Worm (Caenorhabditis elegans) whole organism, midembryonic: Measurements from ENCODE around the gene gst-44.

Experiments used
- T22C8.4 ChIP-seq: fragments of 200-800 bp; sonication (Bioruptor generic); IDR thresholded peaks from 2 replicates; pipeline ENCODE4 v1.3.6; 2022; ENCODE audit warnings: missing genetic modification characterization, missing compliant biosample characterization
- cog-1 ChIP-seq: sonication (generic microtip); optimal IDR thresholded peaks from 2 replicates; lab custom pipeline; 2016; ENCODE audit warnings: missing genetic modification characterization, missing compliant biosample characterization
- flt-1 ChIP-seq: fragments of 200-800 bp; sonication (Bioruptor generic); IDR thresholded peaks from 2 replicates; pipeline ENCODE4 v1.3.6; 2022; ENCODE audit warnings: missing genetic modification characterization, missing compliant biosample characterization
- klf-2 ChIP-seq: fragments of 200-800 bp; sonication (Bioruptor generic); conservative IDR thresholded peaks from 2 replicates; pipeline ENCODE4 v1.3.6; 2022; ENCODE audit warnings: missing genetic modification reagents, missing genetic modification characterization, missing compliant biosample characterization
- med-1 ChIP-seq: sonication (generic microtip); optimal IDR thresholded peaks from 2 replicates; lab custom pipeline; 2017; ENCODE audit warnings: missing genetic modification characterization, mild to moderate bottlenecking, missing compliant biosample characterization, antibody characterized with exemption, missing genetic modification reagents; ENCODE audit not compliant: insufficient read depth
- ref-1 ChIP-seq: fragments of 200-800 bp; sonication (Bioruptor generic); conservative IDR thresholded peaks from 2 replicates; pipeline ENCODE4 v1.3.6; 2022; ENCODE audit warnings: missing genetic modification reagents, missing genetic modification characterization, missing compliant biosample characterization
- tab-1 ChIP-seq: fragments of 200-800 bp; sonication (Bioruptor generic); IDR thresholded peaks from 2 replicates; pipeline ENCODE4 v1.3.6; 2022; ENCODE audit warnings: missing genetic modification characterization, missing compliant biosample characterization
- ztf-23 ChIP-seq: fragments of 200-800 bp; sonication (Bioruptor generic); IDR thresholded peaks from 2 replicates; pipeline ENCODE4 v1.3.6; 2022; ENCODE audit warnings: missing genetic modification reagents, missing genetic modification characterization, missing compliant biosample characterization
- ztf-29 ChIP-seq: fragments of 200-800 bp; sonication (Bioruptor generic); IDR thresholded peaks from 2 replicates; pipeline ENCODE4 v1.3.6; 2022; ENCODE audit warnings: missing genetic modification reagents, missing genetic modification characterization, missing compliant biosample characterization

gst-44 gene

ce11 chrV:16390655-16391054, at the start of gene gst-44:
Gene gst-44 (plus strand): TSS chrV:16390891.
- TF ChIP-seq med-1 (GFP tag; lab: Kevin White, UChicago), result no peak
- TF ChIP-seq T22C8.4 (GFP tag; lab: Robert Waterston, UW), result no peak
- no peak for TF ChIP-seq ztf-23 (GFP tag; lab: Robert Waterston, UW)
- no peak for TF ChIP-seq klf-2 (GFP tag; lab: Robert Waterston, UW)
- TF ChIP-seq ztf-29 (GFP tag; lab: Robert Waterston, UW), result no peak
- TF ChIP-seq tab-1 (GFP tag; lab: Robert Waterston, UW), result no peak
- no peak for TF ChIP-seq cog-1 (tag; lab: Kevin White, UChicago)
- no peak for TF ChIP-seq ref-1 (GFP tag; lab: Robert Waterston, UW)
- no peak for TF ChIP-seq flt-1 (GFP tag; lab: Robert Waterston, UW)

DNA sequence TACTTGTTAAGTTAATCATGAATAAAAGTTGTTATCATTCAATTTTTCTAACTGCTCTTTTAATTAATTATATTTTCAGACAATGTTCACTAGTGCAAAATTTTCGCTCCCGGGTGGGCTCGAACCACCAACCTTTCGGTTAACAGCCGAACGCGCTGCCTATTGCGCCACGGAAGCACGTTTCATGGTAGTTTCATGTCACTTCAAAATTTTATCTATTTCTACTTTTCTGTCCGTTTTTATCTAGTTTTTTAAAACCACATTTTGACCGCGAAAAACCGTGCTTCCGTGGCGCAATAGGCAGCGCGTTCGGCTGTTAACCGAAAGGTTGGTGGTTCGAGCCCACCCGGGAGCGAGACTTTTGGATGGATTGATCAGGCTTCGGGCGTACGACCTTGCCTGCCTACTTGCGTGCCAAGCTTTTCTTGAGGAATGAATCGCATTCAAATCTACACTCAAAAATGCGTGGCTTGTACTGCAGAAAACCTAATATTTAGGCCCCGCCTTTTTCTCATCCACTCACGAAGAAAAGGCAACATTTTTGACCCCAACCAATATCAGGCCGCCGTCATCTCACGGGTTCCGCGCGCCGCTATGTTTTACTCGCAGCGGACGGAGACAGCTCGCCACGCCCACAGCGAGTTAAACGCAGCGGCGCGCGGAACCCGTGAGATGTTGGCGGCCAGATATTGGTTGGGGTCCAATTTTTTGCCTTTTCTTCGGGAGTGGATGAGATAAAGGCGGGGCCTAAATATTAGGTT, 49.0 kb upstream of the gst-44 start:
- 0 out of 2 replicates have a peak, but pooled peaks have one; percentile 43 for TF ChIP-seq klf-2 (GFP tag; lab: Robert Waterston, UW)

- TF ChIP-seq ref-1 (GFP tag; lab: Robert Waterston, UW) (no peak), ztf-23 (GFP tag; lab: Robert Waterston, UW) (no peak), ztf-29 (GFP tag; lab: Robert Waterston, UW) (no peak), klf-2 (GFP tag; lab: Robert Waterston, UW) (no peak), T22C8.4 (GFP tag; lab: Robert Waterston, UW) (no peak), tab-1 (GFP tag; lab: Robert Waterston, UW) (no peak), med-1 (GFP tag; lab: Kevin White, UChicago) (no peak), cog-1 (tag; lab: Kevin White, UChicago) (no peak), flt-1 (GFP tag; lab: Robert Waterston, UW) (no peak)
Observed at ce11 chrV:16342258-16342618, 48.5 kb upstream of the gst-44 start, which contains the start of gene nhr-193. Gene nhr-193 (plus strand): TSS chrV:16342308.

DNA sequence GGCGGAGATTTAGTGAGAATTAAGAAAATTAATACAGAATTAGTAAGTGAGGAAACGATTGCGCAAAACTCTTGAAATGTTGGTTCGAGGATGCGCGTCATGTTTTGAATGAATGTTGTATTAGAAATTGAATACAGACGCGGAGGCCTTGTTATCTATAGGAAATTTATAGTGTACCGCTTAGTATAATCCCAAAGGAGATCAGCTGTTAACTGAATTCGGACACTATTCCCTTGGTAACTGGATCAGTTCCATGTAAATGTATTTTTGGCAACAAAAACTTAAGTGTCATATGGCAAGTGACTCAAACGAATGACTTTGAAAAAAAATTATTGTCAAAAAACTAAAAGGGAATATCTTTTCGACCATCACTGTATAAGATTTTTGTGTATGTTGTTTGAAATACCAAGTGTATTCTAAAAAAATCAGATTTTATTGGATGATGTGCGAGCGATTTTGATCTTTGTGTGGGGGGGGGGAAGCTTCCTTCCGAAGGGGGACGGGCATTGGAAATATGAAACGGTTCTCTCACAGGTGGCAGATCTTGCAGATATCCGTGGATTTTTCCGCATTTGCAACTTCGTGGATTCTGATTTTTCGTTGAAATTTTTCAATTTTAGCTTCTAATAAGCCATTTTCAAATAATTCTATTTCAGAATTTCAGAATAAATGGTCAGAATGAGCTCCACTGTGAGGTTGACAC, 44.1 kb upstream of the gst-44 start, which contains the start of the genes W08G11.5 and W08G11.1:
Gene W08G11.5 (minus strand): TSS at position 101 of the 703 bp plus-strand sequence.
Gene W08G11.1 (plus strand): TSS at position 653 of the 703 bp plus-strand sequence.
- TF ChIP-seq cog-1 (tag; lab: Kevin White, UChicago), result no peak
- TF ChIP-seq tab-1 (GFP tag; lab: Robert Waterston, UW), result no peak
- TF ChIP-seq ztf-23 (GFP tag; lab: Robert Waterston, UW), result no peak
- no peak for TF ChIP-seq T22C8.4 (GFP tag; lab: Robert Waterston, UW)
- no peak for TF ChIP-seq ref-1 (GFP tag; lab: Robert Waterston, UW)
- TF ChIP-seq klf-2 (GFP tag; lab: Robert Waterston, UW), result no peak
- no peak for TF ChIP-seq ztf-29 (GFP tag; lab: Robert Waterston, UW)
- no peak for TF ChIP-seq med-1 (GFP tag; lab: Kevin White, UChicago)
- TF ChIP-seq flt-1 (GFP tag; lab: Robert Waterston, UW), result no peak

ce11 chrV:16350061-16350460, 40.6 kb upstream of the gst-44 start:
- TF ChIP-seq klf-2 (GFP tag; lab: Robert Waterston, UW), result no peak
- no peak for TF ChIP-seq ref-1 (GFP tag; lab: Robert Waterston, UW)
- TF ChIP-seq ztf-23 (GFP tag; lab: Robert Waterston, UW), result no peak
- no peak for TF ChIP-seq T22C8.4 (GFP tag; lab: Robert Waterston, UW)
- no peak for TF ChIP-seq tab-1 (GFP tag; lab: Robert Waterston, UW)
- no peak for TF ChIP-seq med-1 (GFP tag; lab: Kevin White, UChicago)
- no peak for TF ChIP-seq ztf-29 (GFP tag; lab: Robert Waterston, UW)
- TF ChIP-seq flt-1 (GFP tag; lab: Robert Waterston, UW), result no peak
- no peak for TF ChIP-seq cog-1 (tag; lab: Kevin White, UChicago)

ce11 chrV:16350775-16351378, 39.8 kb upstream of the gst-44 start:
- TF ChIP-seq ztf-23 (GFP tag; lab: Robert Waterston, UW) (no peak), klf-2 (GFP tag; lab: Robert Waterston, UW) (no peak), flt-1 (GFP tag; lab: Robert Waterston, UW) (no peak)

ce11 chrV:16351757-16352156, 38.9 kb upstream of the gst-44 start:
- TF ChIP-seq klf-2 (GFP tag; lab: Robert Waterston, UW), result no peak
- no peak for TF ChIP-seq ztf-29 (GFP tag; lab: Robert Waterston, UW)
- TF ChIP-seq med-1 (GFP tag; lab: Kevin White, UChicago), result no peak

- TF ChIP-seq klf-2 (GFP tag; lab: Robert Waterston, UW) (no peak), T22C8.4 (GFP tag; lab: Robert Waterston, UW) (no peak), ref-1 (GFP tag; lab: Robert Waterston, UW) (no peak), flt-1 (GFP tag; lab: Robert Waterston, UW) (no peak), tab-1 (GFP tag; lab: Robert Waterston, UW) (no peak), ztf-29 (GFP tag; lab: Robert Waterston, UW) (no peak)
Observed at ce11 chrV:16352282-16352681, 38.4 kb upstream of the gst-44 start.

- TF ChIP-seq klf-2 (GFP tag; lab: Robert Waterston, UW) (no peak), ztf-23 (GFP tag; lab: Robert Waterston, UW) (no peak), ref-1 (GFP tag; lab: Robert Waterston, UW) (no peak), ztf-29 (GFP tag; lab: Robert Waterston, UW) (no peak), T22C8.4 (GFP tag; lab: Robert Waterston, UW) (no peak), med-1 (GFP tag; lab: Kevin White, UChicago) (no peak)
Observed at ce11 chrV:16354675-16355074, 36.0 kb upstream of the gst-44 start.
